Worm (Caenorhabditis elegans): Measurements from ENCODE around the gene C34C12.2.

ce11 chrIII:3435152-3435551 is 18.4 kb upstream of the C34C12.2 start:
- TF ChIP-seq cog-1 (tag; optimal IDR thresholded peaks at IDR 0.05) (no peak), ztf-23 (GFP tag; IDR thresholded peaks at IDR 0.05) (no peak)

All from whole organism, midembryonic.